Fruit fly (Drosophila melanogaster) whole organism, embryonic: ENCODE results near the gene CG18747.

Experiments used
- CG10959 ChIP-seq: fragments of 200-800 bp; sonication (Bioruptor generic); IDR thresholded peaks from 2 replicates; pipeline ENCODE4 v1.3.6; 2022; ENCODE audit warnings: missing biosample characterization, missing genetic modification characterization
- CG2120 ChIP-seq: fragments of 200-800 bp; sonication (Bioruptor generic); optimal IDR thresholded peaks from 3 replicates; lab custom pipeline; 2016; ENCODE audit warnings: missing biosample characterization, missing genetic modification characterization
- CG6765 ChIP-seq: fragments of 200-800 bp; sonication (Bioruptor generic); optimal IDR thresholded peaks from 3 replicates; lab custom pipeline; 2017; ENCODE audit warnings: missing biosample characterization, mild to moderate bottlenecking, missing genetic modification characterization
- CG6813 ChIP-seq: fragments of 200-800 bp; sonication (Bioruptor generic); optimal IDR thresholded peaks from 2 replicates; lab custom pipeline; 2017; ENCODE audit warnings: missing biosample characterization, missing genetic modification characterization, mild to moderate bottlenecking, moderate library complexity, missing genetic modification reagents
- cato ChIP-seq: fragments of 200-800 bp; sonication (Bioruptor generic); optimal IDR thresholded peaks from 2 replicates; lab custom pipeline; 2016; ENCODE audit warnings: missing biosample characterization, missing genetic modification characterization, borderline replicate concordance
- nerfin-2 ChIP-seq: fragments of 200-800 bp; sonication (Bioruptor generic); IDR thresholded peaks from 2 replicates; pipeline ENCODE4 v1.3.6; 2022; ENCODE audit warnings: missing biosample characterization, missing genetic modification characterization; ENCODE audit not compliant: partially characterized antibody
- run ChIP-seq: fragments of 200-800 bp; sonication (Bioruptor generic); optimal IDR thresholded peaks from 3 replicates; lab custom pipeline; 2018; ENCODE audit warnings: missing biosample characterization, mild to moderate bottlenecking, missing genetic modification characterization
- sisA ChIP-seq: fragments of 200-800 bp; sonication (Bioruptor generic); IDR thresholded peaks from 2 replicates; pipeline ENCODE4 v1.3.6; 2022; ENCODE audit warnings: missing biosample characterization, missing genetic modification characterization
- sna ChIP-seq: fragments of 200-800 bp; sonication (Bioruptor generic); IDR thresholded peaks from 2 replicates; pipeline ENCODE4 v1.3.6; 2022; ENCODE audit warnings: missing biosample characterization, missing genetic modification characterization; ENCODE audit not compliant: partially characterized antibody
- yki ChIP-seq: fragments of >200 bp; optimal IDR thresholded peaks from 3 replicates; lab custom pipeline; 2018
- zfh2 ChIP-seq: fragments of 200-800 bp; sonication (Bioruptor generic); optimal IDR thresholded peaks from 2 replicates; lab custom pipeline; 2016; ENCODE audit warnings: missing biosample characterization, missing genetic modification characterization

DNA sequence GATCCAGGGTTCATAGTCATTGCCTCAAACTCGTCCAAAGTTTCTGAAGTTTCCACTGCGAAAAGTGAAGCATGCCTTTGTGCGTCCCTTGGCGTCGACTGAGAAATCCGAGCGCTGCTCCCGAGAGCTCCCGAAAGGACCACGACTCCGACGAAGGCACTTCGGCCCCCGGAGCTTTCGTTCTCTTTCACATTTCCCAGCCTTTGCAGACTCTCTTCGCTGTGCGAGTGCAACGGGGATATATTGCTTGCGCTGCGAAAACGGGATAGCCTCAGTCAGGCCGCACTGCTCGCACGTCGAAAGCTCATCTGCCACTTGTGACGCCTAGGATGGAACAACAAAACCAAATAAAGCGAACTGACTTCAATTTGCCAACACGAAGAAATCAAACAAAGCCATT, 29.7 kb downstream of the CG18747 start:
- TF ChIP-seq nerfin-2 (GFP tag; lab: Robert Waterston, UW) (no peak), CG2120 (GFP tag; lab: Kevin White, UChicago) (no peak), sna (GFP tag; lab: Robert Waterston, UW) (no peak), CG6765 (GFP tag; lab: Kevin White, UChicago) (no peak), CG6813 (GFP tag; lab: Kevin White, UChicago) (no peak), yki (lab: Kevin White, UChicago) (no peak), sisA (GFP tag; lab: Robert Waterston, UW) (no peak), run (tag; lab: Kevin White, UChicago) (no peak), zfh2 (no peak), cato (GFP tag; lab: Kevin White, UChicago) (no peak), CG10959 (GFP tag; lab: Robert Waterston, UW) (no peak)
